Worm (Caenorhabditis elegans) whole organism, late embryonic: ENCODE measurements around the gene F59E12.6.

Experiments used
- C38D4.7 ChIP-seq: fragments of 200-800 bp; sonication (Bioruptor generic); optimal IDR thresholded peaks from 2 replicates; lab custom pipeline; 2018; ENCODE audit warnings: mild to moderate bottlenecking, missing genetic modification characterization, moderate library complexity, missing compliant biosample characterization
- F13H6.1 ChIP-seq: sonication (generic microtip); optimal IDR thresholded peaks from 2 replicates; lab custom pipeline; 2016; ENCODE audit warnings: missing genetic modification characterization, missing compliant biosample characterization
- T23F11.4 ChIP-seq: fragments of 200-800 bp; sonication (Bioruptor generic); optimal IDR thresholded peaks from 2 replicates; lab custom pipeline; 2018; ENCODE audit warnings: mild to moderate bottlenecking, missing genetic modification characterization, missing compliant biosample characterization
- Y22D7AL.16 ChIP-seq: sonication (generic microtip); optimal IDR thresholded peaks from 2 replicates; lab custom pipeline; 2016; ENCODE audit warnings: missing genetic modification characterization, missing compliant biosample characterization
- ama-1 ChIP-seq: fragments of 150-350 bp; optimal IDR thresholded peaks from 2 replicates; lab custom pipeline; 2014
- ceh-14 ChIP-seq: sonication (generic microtip); optimal IDR thresholded peaks from 2 replicates; lab custom pipeline; 2016; ENCODE audit warnings: missing genotype, missing genetic modification characterization, missing compliant biosample characterization
- ceh-18 ChIP-seq: sonication (generic microtip); optimal IDR thresholded peaks from 2 replicates; lab custom pipeline; 2016; ENCODE audit warnings: missing genetic modification characterization, missing compliant biosample characterization
- ceh-19 ChIP-seq: fragments of 200-800 bp; sonication (Bioruptor generic); optimal IDR thresholded peaks from 2 replicates; lab custom pipeline; 2018; ENCODE audit warnings: mild to moderate bottlenecking, missing genetic modification characterization, missing compliant biosample characterization
- ceh-22 ChIP-seq: sonication (generic microtip); optimal IDR thresholded peaks from 2 replicates; lab custom pipeline; 2017; ENCODE audit warnings: missing biosample characterization, missing genetic modification characterization
- ceh-24 ChIP-seq: sonication (generic microtip); optimal IDR thresholded peaks from 2 replicates; lab custom pipeline; 2016; ENCODE audit warnings: mild to moderate bottlenecking, missing genetic modification characterization, missing compliant biosample characterization
- ceh-31 ChIP-seq: sonication (generic microtip); optimal IDR thresholded peaks from 2 replicates; lab custom pipeline; 2016; ENCODE audit warnings: missing genetic modification characterization, missing compliant biosample characterization
- ceh-45 ChIP-seq: fragments of 200-800 bp; sonication (Bioruptor generic); IDR thresholded peaks from 2 replicates; pipeline ENCODE4 v1.3.6; 2022; ENCODE audit warnings: missing genetic modification reagents, missing genetic modification characterization, missing compliant biosample characterization
- ceh-48 ChIP-seq: sonication (generic microtip); optimal IDR thresholded peaks from 2 replicates; lab custom pipeline; 2016; ENCODE audit warnings: missing genetic modification characterization, inconsistent platforms, missing compliant biosample characterization
- ceh-9 ChIP-seq: sonication (generic microtip); optimal IDR thresholded peaks from 2 replicates; lab custom pipeline; 2016; ENCODE audit warnings: mild to moderate bottlenecking, missing genetic modification characterization, inconsistent platforms, missing compliant biosample characterization
- che-1 ChIP-seq: sonication (generic microtip); optimal IDR thresholded peaks from 2 replicates; lab custom pipeline; 2016; ENCODE audit warnings: mild to moderate bottlenecking, missing genetic modification characterization, missing compliant biosample characterization
- dmd-4 ChIP-seq: sonication (generic microtip); optimal IDR thresholded peaks from 2 replicates; lab custom pipeline; 2016; ENCODE audit warnings: borderline replicate concordance, missing genetic modification characterization, missing compliant biosample characterization
- dve-1 ChIP-seq: sonication (generic microtip); optimal IDR thresholded peaks from 2 replicates; lab custom pipeline; 2017; ENCODE audit warnings: antibody characterized with exemption, mild to moderate bottlenecking, missing genetic modification characterization, missing compliant biosample characterization
- elt-2 ChIP-seq: sonication (generic microtip); optimal IDR thresholded peaks from 2 replicates; lab custom pipeline; 2016; ENCODE audit warnings: missing genetic modification reagents, missing genetic modification characterization, missing compliant biosample characterization
- ets-4 ChIP-seq: sonication (generic microtip); optimal IDR thresholded peaks from 2 replicates; lab custom pipeline; 2016; ENCODE audit warnings: missing genetic modification characterization, missing compliant biosample characterization
- fax-1 ChIP-seq: sonication (generic microtip); optimal IDR thresholded peaks from 2 replicates; lab custom pipeline; 2016; ENCODE audit warnings: missing genotype, missing genetic modification characterization, missing compliant biosample characterization
- fkh-10 ChIP-seq: fragments of 150-350 bp; optimal IDR thresholded peaks from 2 replicates; lab custom pipeline; 2014; ENCODE audit warnings: missing biosample characterization, missing genetic modification reagents, missing genetic modification characterization
- gmeb-2 ChIP-seq: sonication (generic microtip); optimal IDR thresholded peaks from 2 replicates; lab custom pipeline; 2016; ENCODE audit warnings: missing genetic modification characterization, inconsistent platforms, missing compliant biosample characterization
- hlh-13 ChIP-seq: fragments of 200-800 bp; sonication (Bioruptor generic); optimal IDR thresholded peaks from 2 replicates; lab custom pipeline; 2018; ENCODE audit warnings: mild to moderate bottlenecking, missing genetic modification characterization, missing compliant biosample characterization
- hlh-15 ChIP-seq: sonication (generic microtip); optimal IDR thresholded peaks from 2 replicates; lab custom pipeline; 2016; ENCODE audit warnings: missing genetic modification characterization, missing compliant biosample characterization
- hlh-30 ChIP-seq: sonication (generic microtip); optimal IDR thresholded peaks from 2 replicates; lab custom pipeline; 2017; ENCODE audit warnings: antibody characterized with exemption, missing genetic modification characterization, missing compliant biosample characterization; ENCODE audit not compliant: insufficient read depth
- hlh-6 ChIP-seq: sonication (generic microtip); optimal IDR thresholded peaks from 2 replicates; lab custom pipeline; 2016; ENCODE audit warnings: missing genotype, missing genetic modification characterization, missing compliant biosample characterization
- hlh-8 ChIP-seq: sonication (generic microtip); optimal IDR thresholded peaks from 2 replicates; lab custom pipeline; 2016; ENCODE audit warnings: missing genotype, missing genetic modification characterization, missing compliant biosample characterization
- lim-6 ChIP-seq: sonication (generic microtip); optimal IDR thresholded peaks from 2 replicates; lab custom pipeline; 2016; ENCODE audit warnings: missing genetic modification characterization, missing compliant biosample characterization
- lin-11 ChIP-seq: fragments of 200-800 bp; sonication (Bioruptor generic); optimal IDR thresholded peaks from 2 replicates; lab custom pipeline; 2018; ENCODE audit warnings: mild to moderate bottlenecking, missing genetic modification characterization, missing compliant biosample characterization
- nhr-232 ChIP-seq: sonication (generic microtip); optimal IDR thresholded peaks from 2 replicates; lab custom pipeline; 2016; ENCODE audit warnings: missing genetic modification characterization, missing compliant biosample characterization
- odd-2 ChIP-seq: sonication (generic microtip); optimal IDR thresholded peaks from 2 replicates; lab custom pipeline; 2017; ENCODE audit warnings: antibody characterized with exemption, mild to moderate bottlenecking, missing genetic modification characterization, missing compliant biosample characterization
- pax-1 ChIP-seq: fragments of 150-350 bp; optimal IDR thresholded peaks from 2 replicates; lab custom pipeline; 2014; ENCODE audit warnings: missing biosample characterization, missing genetic modification characterization
- pha-2 ChIP-seq: sonication (generic microtip); optimal IDR thresholded peaks from 2 replicates; lab custom pipeline; 2017; ENCODE audit warnings: mild to moderate bottlenecking, missing genetic modification characterization, missing compliant biosample characterization
- pha-4 ChIP-seq: fragments of 150-350 bp; optimal IDR thresholded peaks from 2 replicates; lab custom pipeline; 2018; ENCODE audit warnings: missing biosample characterization, missing genetic modification reagents, missing genetic modification characterization
- ref-2 ChIP-seq: sonication (generic microtip); optimal IDR thresholded peaks from 2 replicates; lab custom pipeline; 2016; ENCODE audit warnings: missing genetic modification characterization, missing compliant biosample characterization
- rnt-1 ChIP-seq: sonication (generic microtip); optimal IDR thresholded peaks from 2 replicates; lab custom pipeline; 2016; ENCODE audit warnings: missing genetic modification characterization, missing compliant biosample characterization
- sox-4 ChIP-seq: sonication (generic microtip); optimal IDR thresholded peaks from 2 replicates; lab custom pipeline; 2017; ENCODE audit warnings: mild to moderate bottlenecking, missing genetic modification characterization, inconsistent platforms, missing compliant biosample characterization
- syd-9 ChIP-seq: sonication (generic microtip); optimal IDR thresholded peaks from 2 replicates; lab custom pipeline; 2016; ENCODE audit warnings: mild to moderate bottlenecking, missing genetic modification characterization, moderate library complexity, missing compliant biosample characterization
- tbx-2 ChIP-seq: sonication (generic microtip); optimal IDR thresholded peaks from 2 replicates; lab custom pipeline; 2016; ENCODE audit warnings: missing genetic modification characterization, missing compliant biosample characterization
- tbx-7 ChIP-seq: sonication (generic microtip); optimal IDR thresholded peaks from 2 replicates; lab custom pipeline; 2016; ENCODE audit warnings: missing genotype, missing genetic modification characterization, missing compliant biosample characterization
- ttx-3 ChIP-seq: sonication (generic microtip); optimal IDR thresholded peaks from 2 replicates; lab custom pipeline; 2016; ENCODE audit warnings: missing genetic modification reagents, missing genetic modification characterization, missing compliant biosample characterization
- unc-3 ChIP-seq, 2 experiments: fragments of 200-800 bp in 1 of 2; sonication (Bioruptor generic) in 1 of 2; sonication (generic microtip) in 1 of 2; conservative IDR thresholded peaks in 1 of 2; optimal IDR thresholded peaks in 1 of 2; 2 replicates each; pipeline versions ENCODE4 v1.3.6 to Lab custom; 2016 to 2022; ENCODE audit warnings: missing compliant biosample characterization in 2 of 2, missing genetic modification characterization in 2 of 2, missing genetic modification reagents in 1 of 2
- unc-42 ChIP-seq: sonication (generic microtip); optimal IDR thresholded peaks from 2 replicates; lab custom pipeline; 2016; ENCODE audit warnings: missing genotype, missing genetic modification characterization, missing compliant biosample characterization
- unc-55 ChIP-seq: sonication (generic microtip); optimal IDR thresholded peaks from 2 replicates; lab custom pipeline; 2017; ENCODE audit warnings: missing biosample characterization, missing genetic modification reagents, missing genetic modification characterization
- ztf-16 ChIP-seq: sonication (generic microtip); optimal IDR thresholded peaks from 2 replicates; lab custom pipeline; 2017; ENCODE audit warnings: missing genetic modification characterization, missing compliant biosample characterization

F59E12.6 gene

DNA sequence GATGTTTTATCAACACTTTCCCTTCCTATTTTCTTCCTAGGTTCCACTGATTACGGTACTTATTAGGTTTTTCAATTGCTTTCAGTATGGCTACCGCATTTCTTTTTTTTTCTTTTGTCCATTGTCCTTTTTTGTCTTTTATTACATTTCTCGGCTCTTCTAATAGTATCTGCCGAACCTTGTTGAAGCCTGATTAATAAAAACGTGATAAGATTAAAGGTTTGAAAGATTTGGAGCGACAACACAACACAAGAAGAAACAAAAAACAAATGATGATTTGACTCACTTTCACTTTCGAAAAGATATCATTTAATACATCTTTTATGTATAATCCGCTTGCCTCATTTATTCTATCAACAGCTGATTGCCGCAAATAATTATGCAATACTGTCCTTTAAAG lies 34.3 kb upstream of the F59E12.6 start, which contains the start of gene C25H3.15:
Gene C25H3.15 (plus strand): TSS at position 301 of the 400 bp plus-strand sequence.
- TF ChIP-seq T23F11.4 (GFP tag; lab: Kevin White, UChicago) (no peak), hlh-15 (tag; lab: Kevin White, UChicago) (no peak), Y22D7AL.16 (tag; lab: Kevin White, UChicago) (no peak), pax-1 (tag; lab: Kevin White, UChicago) (no peak), tbx-2 (no peak), ceh-45 (GFP tag; lab: Robert Waterston, UW) (no peak)

DNA sequence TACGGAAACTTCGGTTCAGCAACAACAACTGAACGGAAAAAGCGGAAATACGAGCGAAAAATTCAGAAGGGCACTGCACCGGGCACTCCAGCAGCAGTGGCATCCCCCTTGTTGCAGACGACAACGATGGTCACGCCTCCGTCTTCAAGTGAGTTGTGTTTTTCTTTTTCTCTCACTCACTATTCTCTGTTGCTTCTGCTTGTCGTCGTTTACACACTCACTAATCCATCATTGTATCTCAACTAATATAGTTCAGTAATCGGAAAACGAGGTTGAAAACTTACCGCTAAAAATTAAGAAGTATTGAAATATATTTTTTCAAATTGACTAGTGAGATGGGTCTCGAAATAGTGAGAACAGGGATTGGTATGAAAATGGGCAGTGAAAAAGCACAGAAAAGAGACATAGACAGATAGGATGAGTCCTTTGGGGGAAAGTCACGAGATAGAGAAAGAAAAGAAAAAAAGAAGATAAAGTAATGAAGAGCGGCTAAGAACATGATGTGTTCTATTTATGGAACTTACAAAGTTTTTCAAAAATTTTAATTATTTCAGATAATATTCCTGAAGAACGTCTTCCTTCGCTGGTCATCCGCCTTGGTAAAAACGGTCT lies 32.5 kb upstream of the F59E12.6 start:
- TF ChIP-seq ceh-14 (tag; lab: Kevin White, UChicago) (peak; percentile 10), unc-42 (tag; lab: Kevin White, UChicago) (peak; percentile 12), syd-9 (no peak), pha-2 (no peak), ama-1 (no peak), lim-6 (tag; lab: Kevin White, UChicago) (no peak)

DNA sequence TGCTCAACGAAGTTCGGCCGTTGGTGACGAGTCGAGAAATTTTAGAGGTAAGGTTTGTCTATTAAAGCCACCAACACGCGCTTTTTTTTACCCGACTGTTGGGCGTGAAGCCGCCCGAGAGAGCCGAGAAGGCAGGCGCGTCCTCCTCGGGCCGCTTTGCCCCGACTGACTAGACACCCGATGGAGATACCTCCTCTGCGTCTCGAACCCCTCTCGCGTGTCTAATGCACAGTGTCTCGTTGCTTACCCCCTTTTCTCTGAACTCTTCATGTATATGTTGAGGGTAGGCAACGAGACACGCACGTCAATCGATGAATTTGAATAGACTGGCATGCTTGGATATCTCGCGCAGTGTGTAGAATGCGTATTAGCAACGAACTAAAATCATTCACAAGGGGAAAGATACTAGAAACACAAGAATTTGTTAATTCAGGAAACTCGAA lies 31.0 kb upstream of the F59E12.6 start:
- TF ChIP-seq ceh-19: peak; percentile 91
- TF ChIP-seq ets-4: peak; percentile 43
- no peak for TF ChIP-seq pha-2
- peak; percentile 61 for TF ChIP-seq dmd-4
- TF ChIP-seq tbx-2: peak; percentile 85
- peak; percentile 93 for TF ChIP-seq unc-3 (GFP tag; conservative IDR thresholded peaks at IDR 0.05; lab: Robert Waterston, UW)
- no peak for TF ChIP-seq unc-3 (tag; optimal IDR thresholded peaks at IDR 0.05; lab: Kevin White, UChicago)
- peak; percentile 66 for TF ChIP-seq unc-55 (GFP tag; lab: Kevin White, UChicago)
- peak; percentile 30 for TF ChIP-seq fax-1 (tag; lab: Kevin White, UChicago)
- peak; percentile 23 for TF ChIP-seq tbx-7 (tag; lab: Kevin White, UChicago)
- TF ChIP-seq elt-2 (tag; lab: Kevin White, UChicago): peak; percentile 83
- TF ChIP-seq rnt-1 (tag; lab: Kevin White, UChicago): peak; percentile 78
- no peak for TF ChIP-seq pha-4 (tag; lab: Kevin White, UChicago)
- peak; percentile 63 for TF ChIP-seq ceh-24 (tag; lab: Kevin White, UChicago)
- TF ChIP-seq lim-6 (tag; lab: Kevin White, UChicago): peak; percentile 78
- peak; percentile 44 for TF ChIP-seq syd-9
- TF ChIP-seq ceh-9 (tag; lab: Kevin White, UChicago): no peak
- TF ChIP-seq ref-2: peak; percentile 78
- peak; percentile 98 for TF ChIP-seq ama-1
- TF ChIP-seq fkh-10 (GFP tag; lab: Kevin White, UChicago): no peak
- TF ChIP-seq odd-2 (tag; lab: Kevin White, UChicago): no peak
- no peak for TF ChIP-seq ttx-3 (tag; lab: Kevin White, UChicago)
- peak; percentile 5 for TF ChIP-seq pax-1 (tag; lab: Kevin White, UChicago)
- TF ChIP-seq ceh-31 (tag; lab: Kevin White, UChicago): peak; percentile 89
- TF ChIP-seq hlh-13 (GFP tag; lab: Kevin White, UChicago): peak; percentile 45
- TF ChIP-seq sox-4: peak; percentile 83
- TF ChIP-seq hlh-30 (tag; lab: Kevin White, UChicago): peak; percentile 55
- no peak for TF ChIP-seq ztf-16 (tag; lab: Kevin White, UChicago)
- peak; percentile 67 for TF ChIP-seq lin-11
- TF ChIP-seq nhr-232 (tag; lab: Kevin White, UChicago): peak; percentile 42
- peak; percentile 68 for TF ChIP-seq ceh-22 (tag; lab: Kevin White, UChicago)
- peak; percentile 63 for TF ChIP-seq che-1
- peak; percentile 64 for TF ChIP-seq hlh-8
- peak; percentile 70 for TF ChIP-seq gmeb-2
- peak; percentile 81 for TF ChIP-seq F13H6.1
- TF ChIP-seq ceh-14 (tag; lab: Kevin White, UChicago): peak; percentile 72
- TF ChIP-seq Y22D7AL.16 (tag; lab: Kevin White, UChicago): peak; percentile 78
- TF ChIP-seq C38D4.7 (GFP tag; lab: Kevin White, UChicago): peak; percentile 73
- peak; percentile 87 for TF ChIP-seq ceh-45 (GFP tag; lab: Robert Waterston, UW)
- peak; percentile 74 for TF ChIP-seq ceh-48 (tag; lab: Kevin White, UChicago)
- peak; percentile 87 for TF ChIP-seq T23F11.4 (GFP tag; lab: Kevin White, UChicago)
- peak; percentile 90 for TF ChIP-seq ceh-18 (tag; lab: Kevin White, UChicago)
- TF ChIP-seq dve-1 (tag; lab: Kevin White, UChicago): peak; percentile 90
- no peak for TF ChIP-seq hlh-15 (tag; lab: Kevin White, UChicago)
- TF ChIP-seq hlh-6 (tag; lab: Kevin White, UChicago): peak; percentile 22
